Fruit fly (Drosophila melanogaster) Kc167 (cell line): ENCODE measurements around the gene Nup160.

Source experiments
- Myc ChIP-seq: fragments of >200 bp; optimal IDR thresholded peaks from 2 replicates; lab custom pipeline; 2017; ENCODE audit warnings: missing external identifiers
- h ChIP-seq: fragments of >200 bp; optimal IDR thresholded peaks from 3 replicates; lab custom pipeline; 2018; ENCODE audit warnings: missing external identifiers
- insv ChIP-seq: fragments of >200 bp; optimal IDR thresholded peaks from 3 replicates; lab custom pipeline; 2018; ENCODE audit warnings: missing external identifiers
- psq ChIP-seq: fragments of >200 bp; optimal IDR thresholded peaks from 2 replicates; lab custom pipeline; 2017; ENCODE audit warnings: missing external identifiers
- ttk ChIP-seq: sonication (Bioruptor generic); optimal IDR thresholded peaks from 2 replicates; lab custom pipeline; 2017; ENCODE audit warnings: missing external identifiers

DNA sequence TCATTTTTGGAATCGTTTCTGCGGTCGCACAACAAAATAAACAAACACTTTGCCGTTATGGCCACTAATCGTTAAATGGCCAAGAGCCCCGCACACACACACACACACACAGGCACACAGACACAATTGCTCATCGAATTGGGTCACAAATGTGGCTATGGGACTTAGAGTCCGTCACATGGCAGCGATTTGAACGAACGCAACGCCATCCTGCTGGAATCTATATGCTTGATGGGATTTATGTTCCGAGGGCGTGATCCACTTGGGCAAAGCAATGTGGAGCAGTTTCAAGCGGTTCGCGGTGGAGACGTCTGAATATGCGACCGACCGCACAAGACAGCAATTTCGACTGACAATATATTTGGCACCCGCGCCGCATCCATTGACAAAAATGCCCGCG, 47.0 kb downstream of the Nup160 start:
- no peak for TF ChIP-seq h (lab: Kevin White, UChicago)
- no peak for TF ChIP-seq ttk (lab: Kevin White, UChicago)
- no peak for TF ChIP-seq psq (lab: Kevin White, UChicago)
- no peak for TF ChIP-seq insv (lab: Kevin White, UChicago)
- no peak for TF ChIP-seq Myc
